Worm (Caenorhabditis elegans) whole organism, L2 larva: ENCODE data around the gene Y56A3A.30.

ENCODE experiments used
- C34F6.9 ChIP-seq: fragments of 150-350 bp; optimal IDR thresholded peaks from 2 replicates; lab custom pipeline; 2014; ENCODE audit warnings: missing biosample characterization, missing genetic modification characterization
- F13H6.1 ChIP-seq: sonication (generic microtip); optimal IDR thresholded peaks from 2 replicates; lab custom pipeline; 2016; ENCODE audit warnings: missing genetic modification characterization, missing compliant biosample characterization
- R02D3.7 ChIP-seq: fragments of 150-350 bp; optimal IDR thresholded peaks from 2 replicates; lab custom pipeline; 2014; ENCODE audit warnings: missing biosample characterization, missing genetic modification characterization
- ama-1 ChIP-seq: fragments of 150-350 bp; optimal IDR thresholded peaks from 2 replicates; lab custom pipeline; 2018; ENCODE audit warnings: inconsistent platforms
- blmp-1 ChIP-seq: sonication (generic microtip); optimal IDR thresholded peaks from 2 replicates; lab custom pipeline; 2017; ENCODE audit warnings: missing genetic modification characterization, mild to moderate bottlenecking, missing compliant biosample characterization, antibody characterized with exemption, moderate library complexity; ENCODE audit not compliant: insufficient read depth
- ceh-16 ChIP-seq: fragments of 150-350 bp; optimal IDR thresholded peaks from 2 replicates; lab custom pipeline; 2014; ENCODE audit warnings: missing biosample characterization, missing genetic modification characterization
- egl-27 ChIP-seq: sonication (generic microtip); optimal IDR thresholded peaks from 3 replicates; lab custom pipeline; 2017; ENCODE audit warnings: missing biosample characterization, missing genetic modification reagents, missing genetic modification characterization
- elt-1 ChIP-seq: fragments of 150-350 bp; optimal IDR thresholded peaks from 2 replicates; lab custom pipeline; 2014; ENCODE audit warnings: missing biosample characterization, missing genetic modification characterization
- elt-3 ChIP-seq: sonication (generic microtip); optimal IDR thresholded peaks from 2 replicates; lab custom pipeline; 2017; ENCODE audit warnings: missing biosample characterization, missing genetic modification characterization
- gmeb-1 ChIP-seq: fragments of 150-350 bp; optimal IDR thresholded peaks from 2 replicates; lab custom pipeline; 2014; ENCODE audit warnings: missing biosample characterization, missing genetic modification characterization
- lin-13 ChIP-seq: fragments of 150-350 bp; optimal IDR thresholded peaks from 2 replicates; lab custom pipeline; 2014; ENCODE audit warnings: missing biosample characterization, missing genetic modification reagents, missing genetic modification characterization
- lsy-2 ChIP-seq, 2 experiments: fragments of 150-350 bp in 1 of 2; sonication (generic microtip) in 1 of 2; optimal IDR thresholded peaks; 2 replicates each; lab custom pipeline; 2014 to 2017; ENCODE audit warnings: missing biosample characterization in 2 of 2, missing genetic modification characterization in 2 of 2
- mab-5 ChIP-seq: fragments of 150-350 bp; optimal IDR thresholded peaks from 2 replicates; lab custom pipeline; 2014; ENCODE audit warnings: missing biosample characterization, missing genetic modification characterization
- mbf-1 ChIP-seq: sonication (generic microtip); optimal IDR thresholded peaks from 2 replicates; lab custom pipeline; 2017; ENCODE audit warnings: missing biosample characterization, missing genetic modification characterization
- nhr-10 ChIP-seq: sonication (generic microtip); optimal IDR thresholded peaks from 2 replicates; lab custom pipeline; 2017; ENCODE audit warnings: missing biosample characterization, missing genetic modification characterization
- nhr-12 ChIP-seq: fragments of 150-350 bp; optimal IDR thresholded peaks from 2 replicates; lab custom pipeline; 2014; ENCODE audit warnings: missing biosample characterization, missing genetic modification characterization
- nhr-129 ChIP-seq: fragments of 150-350 bp; optimal IDR thresholded peaks from 2 replicates; lab custom pipeline; 2014; ENCODE audit warnings: missing biosample characterization, missing genetic modification characterization
- nhr-21 ChIP-seq: fragments of 150-350 bp; optimal IDR thresholded peaks from 2 replicates; lab custom pipeline; 2014; ENCODE audit warnings: missing biosample characterization, missing genetic modification characterization
- nhr-237 ChIP-seq: fragments of 150-350 bp; optimal IDR thresholded peaks from 2 replicates; lab custom pipeline; 2014; ENCODE audit warnings: missing biosample characterization, missing genetic modification characterization
- nhr-6 ChIP-seq: fragments of 150-350 bp; optimal IDR thresholded peaks from 2 replicates; lab custom pipeline; 2014; ENCODE audit warnings: missing biosample characterization, missing genetic modification characterization
- nhr-77 ChIP-seq: fragments of 150-350 bp; optimal IDR thresholded peaks from 2 replicates; lab custom pipeline; 2014; ENCODE audit warnings: missing biosample characterization, missing genetic modification characterization
- sem-4 ChIP-seq: fragments of 150-350 bp; optimal IDR thresholded peaks from 2 replicates; lab custom pipeline; 2014; ENCODE audit warnings: missing biosample characterization, missing genetic modification reagents, missing genetic modification characterization
- skn-1 ChIP-seq: sonication (generic microtip); optimal IDR thresholded peaks from 2 replicates; lab custom pipeline; 2017; ENCODE audit warnings: missing biosample characterization, missing genetic modification characterization
- snpc-4 ChIP-seq: fragments of 150-350 bp; optimal IDR thresholded peaks from 2 replicates; lab custom pipeline; 2014; ENCODE audit warnings: missing biosample characterization, missing genetic modification characterization
- unc-39 ChIP-seq: fragments of 150-350 bp; optimal IDR thresholded peaks from 2 replicates; lab custom pipeline; 2014; ENCODE audit warnings: missing biosample characterization, missing genetic modification characterization
- unc-62 ChIP-seq: fragments of 150-350 bp; optimal IDR thresholded peaks from 2 replicates; lab custom pipeline; 2014; ENCODE audit warnings: missing biosample characterization, missing genetic modification reagents, missing genetic modification characterization
- zag-1 ChIP-seq: fragments of 150-350 bp; optimal IDR thresholded peaks from 2 replicates; lab custom pipeline; 2014; ENCODE audit warnings: missing biosample characterization, missing genetic modification characterization
- ztf-1 ChIP-seq: fragments of 200-800 bp; sonication (Bioruptor generic); conservative IDR thresholded peaks from 2 replicates; pipeline ENCODE4 v1.3.6; 2022; ENCODE audit warnings: missing genetic modification characterization, missing compliant biosample characterization
- ztf-11 ChIP-seq: sonication (generic microtip); optimal IDR thresholded peaks from 2 replicates; lab custom pipeline; 2017; ENCODE audit warnings: missing biosample characterization, missing genetic modification characterization
- ztf-4 ChIP-seq: fragments of 150-350 bp; optimal IDR thresholded peaks from 2 replicates; lab custom pipeline; 2014; ENCODE audit warnings: missing biosample characterization, missing genetic modification characterization

Y56A3A.30 gene

DNA sequence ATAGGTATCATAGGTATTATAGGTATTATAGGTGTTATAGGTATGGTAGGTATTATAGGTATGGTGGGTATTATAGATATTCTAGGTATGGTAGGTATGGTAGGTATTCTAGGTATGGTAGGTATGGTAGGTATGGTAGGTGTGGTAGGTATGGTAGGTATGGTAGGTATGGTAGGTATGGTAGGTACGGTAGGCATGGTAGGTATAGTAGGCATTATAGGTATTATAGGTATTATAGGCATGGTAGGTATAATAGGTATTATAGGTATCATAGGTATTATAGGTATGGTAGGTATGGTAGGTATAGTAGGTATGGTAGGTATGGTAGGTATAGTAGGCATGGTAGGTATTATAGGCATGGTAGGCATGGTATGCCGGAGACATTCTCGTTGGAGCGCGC is 46.9 kb downstream of the Y56A3A.30 start:
- TF ChIP-seq lsy-2 (tag; optimal IDR thresholded peaks at IDR 0.05; lab: Kevin White, UChicago) (no peak), nhr-21 (tag; lab: Kevin White, UChicago) (no peak), snpc-4 (tag; lab: Kevin White, UChicago) (no peak), sem-4 (tag; lab: Kevin White, UChicago) (no peak), mbf-1 (tag; lab: Kevin White, UChicago) (no peak), ztf-4 (tag; lab: Kevin White, UChicago) (no peak), ztf-11 (tag; lab: Kevin White, UChicago) (no peak), elt-3 (tag; lab: Kevin White, UChicago) (no peak), egl-27 (tag; lab: Kevin White, UChicago) (no peak), C34F6.9 (no peak), nhr-77 (tag; lab: Kevin White, UChicago) (no peak), nhr-237 (no peak), skn-1 (tag; lab: Kevin White, UChicago) (no peak), ama-1 (no peak), gmeb-1 (tag; lab: Kevin White, UChicago) (no peak), R02D3.7 (tag; lab: Kevin White, UChicago) (no peak), nhr-12 (tag; lab: Kevin White, UChicago) (no peak), F13H6.1 (no peak), nhr-6 (tag; lab: Kevin White, UChicago) (no peak), lin-13 (no peak)

DNA sequence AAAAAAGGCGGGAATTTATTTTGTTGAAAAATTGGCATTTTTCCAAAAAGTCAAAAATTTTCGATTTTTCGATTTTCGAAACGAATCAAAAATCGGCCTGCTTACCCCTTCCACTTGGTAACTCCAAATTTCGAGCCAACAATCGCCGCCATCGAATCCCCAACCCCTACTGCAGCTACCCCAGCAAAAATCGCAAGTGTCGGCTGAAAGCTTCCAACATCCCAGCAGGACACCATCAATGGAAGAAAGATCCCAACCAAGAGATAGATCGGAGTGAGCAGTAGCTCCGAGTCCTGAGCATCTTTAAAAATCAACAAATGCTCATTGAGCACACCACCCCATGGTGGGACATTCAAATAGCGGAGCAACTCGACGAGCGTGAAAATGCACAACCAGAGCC is 48.0 kb downstream of the Y56A3A.30 start:
- no peak for TF ChIP-seq skn-1 (tag; lab: Kevin White, UChicago)
- no peak for TF ChIP-seq snpc-4 (tag; lab: Kevin White, UChicago)
- no peak for TF ChIP-seq nhr-129 (tag; lab: Kevin White, UChicago)
- TF ChIP-seq F13H6.1: no peak
- TF ChIP-seq ztf-1 (GFP tag; lab: Robert Waterston, UW): no peak
- TF ChIP-seq mbf-1 (tag; lab: Kevin White, UChicago): no peak
- no peak for TF ChIP-seq mab-5 (tag; lab: Kevin White, UChicago)
- TF ChIP-seq unc-62: no peak
- TF ChIP-seq nhr-10 (tag; lab: Kevin White, UChicago): no peak
- no peak for TF ChIP-seq unc-39 (tag; lab: Kevin White, UChicago)
- TF ChIP-seq elt-1 (tag; lab: Kevin White, UChicago): no peak
- TF ChIP-seq blmp-1 (tag; lab: Kevin White, UChicago): no peak
- no peak for TF ChIP-seq ceh-16 (tag; lab: Kevin White, UChicago)
- no peak for TF ChIP-seq zag-1 (tag; lab: Kevin White, UChicago)
- TF ChIP-seq nhr-6 (tag; lab: Kevin White, UChicago): no peak
